Fruit fly (Drosophila melanogaster) S2 (cell line): Measurements from ENCODE around the gene drn.

ENCODE experiments used
- CG8478 ChIP-seq: fragments of >200 bp; optimal IDR thresholded peaks from 2 replicates; lab custom pipeline; 2018
- CTCF ChIP-seq, 2 experiments: fragments of >200 bp; optimal IDR thresholded peaks; 2 replicates each; lab custom pipeline; 2018

DNA sequence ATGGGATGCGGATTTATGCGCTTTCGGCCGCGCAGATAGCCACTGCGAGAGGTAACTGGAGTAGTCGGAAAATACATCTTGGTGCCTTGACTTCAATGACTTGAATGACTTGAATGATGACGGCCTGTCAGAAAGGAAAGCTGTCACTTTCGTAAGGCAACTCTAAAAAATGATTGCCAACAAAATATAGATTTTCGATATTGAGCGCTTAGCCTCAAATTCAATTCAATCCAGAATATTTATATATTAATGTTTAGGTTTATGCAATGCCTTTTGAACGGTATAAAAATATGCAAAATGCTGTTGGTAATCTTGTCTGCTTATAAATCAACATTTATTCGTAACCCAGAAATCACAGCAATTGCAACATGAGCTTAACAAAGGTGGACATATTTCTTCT lies 68.1 kb downstream of the drn start, which contains the start of gene CG44261:
- TF ChIP-seq CTCF (optimal IDR thresholded peaks at IDR 0.05; lab: Kevin White, UChicago) (no peak), CG8478 (no peak)
